Fruit fly (Drosophila melanogaster) whole organism, embryonic: ENCODE measurements around the gene CG33060.

Experiments
- ATbp ChIP-seq: fragments of 200-800 bp; sonication (Bioruptor generic); optimal IDR thresholded peaks from 2 replicates; lab custom pipeline; 2017; ENCODE audit warnings: missing biosample characterization, mild to moderate bottlenecking, missing genetic modification characterization, missing genetic modification reagents
- Atf3 ChIP-seq: fragments of 200-800 bp; sonication (Bioruptor generic); optimal IDR thresholded peaks from 3 replicates; lab custom pipeline; 2016; ENCODE audit warnings: missing biosample characterization, missing genetic modification characterization
- B-H2 ChIP-seq: fragments of 200-800 bp; sonication (Bioruptor generic); optimal IDR thresholded peaks from 2 replicates; lab custom pipeline; 2018; ENCODE audit warnings: missing biosample characterization, mild to moderate bottlenecking, missing genetic modification characterization
- CG10431 ChIP-seq: fragments of 200-800 bp; sonication (Bioruptor generic); optimal IDR thresholded peaks from 3 replicates; lab custom pipeline; 2018; ENCODE audit warnings: missing biosample characterization, mild to moderate bottlenecking, missing genetic modification characterization
- CG11093 ChIP-seq: fragments of 200-800 bp; sonication (Bioruptor generic); IDR thresholded peaks from 3 replicates; pipeline ENCODE4 v1.3.6; 2022; ENCODE audit warnings: missing biosample characterization, missing genetic modification characterization
- CG11696 ChIP-seq: fragments of 200-800 bp; sonication (Bioruptor generic); IDR thresholded peaks from 2 replicates; pipeline ENCODE4 v1.3.6; 2022; ENCODE audit warnings: missing biosample characterization, missing genetic modification characterization
- CG12104 ChIP-seq: fragments of 200-800 bp; sonication (Bioruptor generic); optimal IDR thresholded peaks from 3 replicates; lab custom pipeline; 2016; ENCODE audit warnings: missing biosample characterization, missing genetic modification characterization
- CG12744 ChIP-seq: fragments of 200-800 bp; sonication (Bioruptor generic); optimal IDR thresholded peaks from 2 replicates; lab custom pipeline; 2016; ENCODE audit warnings: missing biosample characterization, missing genetic modification characterization
- CG13287 ChIP-seq: fragments of 200-800 bp; sonication (Bioruptor generic); IDR thresholded peaks from 2 replicates; pipeline ENCODE4 v1.3.6; 2022; ENCODE audit warnings: missing biosample characterization, missing genetic modification characterization; ENCODE audit not compliant: partially characterized antibody
- CG14441 ChIP-seq: fragments of 200-800 bp; sonication (Bioruptor generic); IDR thresholded peaks from 2 replicates; pipeline ENCODE4 v1.3.6; 2022; ENCODE audit warnings: missing biosample characterization, missing genetic modification characterization
- CG14667 ChIP-seq: fragments of 200-800 bp; sonication (Bioruptor generic); IDR thresholded peaks from 2 replicates; pipeline ENCODE4 v1.3.6; 2022; ENCODE audit warnings: missing biosample characterization, missing genetic modification characterization
- CG14860 ChIP-seq: fragments of 200-800 bp; sonication (Bioruptor generic); IDR thresholded peaks from 3 replicates; pipeline ENCODE4 v1.3.6; 2022; ENCODE audit warnings: missing biosample characterization, missing genetic modification characterization; ENCODE audit not compliant: partially characterized antibody
- CG15479 ChIP-seq: fragments of 200-800 bp; sonication (Bioruptor generic); optimal IDR thresholded peaks from 3 replicates; lab custom pipeline; 2019; ENCODE audit warnings: missing biosample characterization, mild to moderate bottlenecking, missing genetic modification characterization, moderate library complexity
- CG15514 ChIP-seq: fragments of 200-800 bp; sonication (Bioruptor generic); optimal IDR thresholded peaks from 3 replicates; lab custom pipeline; 2017; ENCODE audit warnings: missing biosample characterization, missing genetic modification characterization, mild to moderate bottlenecking, moderate library complexity, missing genetic modification reagents
- CG17568 ChIP-seq: fragments of 200-800 bp; sonication (Bioruptor generic); optimal IDR thresholded peaks from 2 replicates; lab custom pipeline; 2018; ENCODE audit warnings: missing biosample characterization, mild to moderate bottlenecking, missing genetic modification characterization, moderate library complexity
- CG3163 ChIP-seq: fragments of 200-800 bp; sonication (Bioruptor generic); optimal IDR thresholded peaks from 3 replicates; lab custom pipeline; 2016; ENCODE audit warnings: missing biosample characterization, missing genetic modification characterization
- CG3407 ChIP-seq: fragments of 200-800 bp; sonication (Bioruptor generic); optimal IDR thresholded peaks from 2 replicates; lab custom pipeline; 2018; ENCODE audit warnings: missing biosample characterization, mild to moderate bottlenecking, missing genetic modification characterization
- CG34376 ChIP-seq: fragments of 200-800 bp; sonication (Bioruptor generic); optimal IDR thresholded peaks from 2 replicates; lab custom pipeline; 2018; ENCODE audit warnings: missing biosample characterization, mild to moderate bottlenecking, missing genetic modification characterization
- CG4404 ChIP-seq: fragments of 200-800 bp; sonication (Bioruptor generic); IDR thresholded peaks from 2 replicates; pipeline ENCODE4 v1.3.6; 2022; ENCODE audit warnings: missing biosample characterization, missing genetic modification characterization
- CG6689 ChIP-seq: fragments of 200-800 bp; sonication (Bioruptor generic); IDR thresholded peaks from 2 replicates; pipeline ENCODE4 v1.3.6; 2022; ENCODE audit warnings: missing biosample characterization, missing genetic modification characterization
- CG6791 ChIP-seq: fragments of 200-800 bp; sonication (Bioruptor generic); IDR thresholded peaks from 3 replicates; pipeline ENCODE4 v1.3.6; 2022; ENCODE audit warnings: missing biosample characterization, missing genetic modification characterization; ENCODE audit not compliant: partially characterized antibody
- CG7556 ChIP-seq: fragments of 200-800 bp; sonication (Bioruptor generic); optimal IDR thresholded peaks from 2 replicates; lab custom pipeline; 2017; ENCODE audit warnings: missing biosample characterization, mild to moderate bottlenecking, missing genetic modification characterization
- CG7839 ChIP-seq: fragments of 200-800 bp; sonication (Bioruptor generic); optimal IDR thresholded peaks from 3 replicates; lab custom pipeline; 2018; ENCODE audit warnings: missing biosample characterization, mild to moderate bottlenecking, missing genetic modification characterization, moderate library complexity
- Chrac-16 ChIP-seq: fragments of 200-800 bp; sonication (Bioruptor generic); optimal IDR thresholded peaks from 3 replicates; lab custom pipeline; 2016; ENCODE audit warnings: missing biosample characterization, missing genetic modification characterization
- D ChIP-seq, 2 experiments: fragments of 200-800 bp in 1 of 2; fragments of >200 bp in 1 of 2; sonication (Bioruptor generic) in 1 of 2; optimal IDR thresholded peaks; 2 replicates in 1 of 2; 3 replicates in 1 of 2; lab custom pipeline; 2017; ENCODE audit warnings: mild to moderate bottlenecking in 1 of 2, missing biosample characterization in 1 of 2, missing genetic modification characterization in 1 of 2, missing genetic modification reagents in 1 of 2
- Dll ChIP-seq: fragments of 200-800 bp; sonication (Bioruptor generic); IDR thresholded peaks from 4 replicates; pipeline ENCODE4 v1.3.6; 2022; ENCODE audit warnings: missing biosample characterization, missing genetic modification characterization; ENCODE audit not compliant: partially characterized antibody
- Doc3 ChIP-seq: fragments of 200-800 bp; sonication (Bioruptor generic); IDR thresholded peaks from 3 replicates; pipeline ENCODE4 v1.3.6; 2022; ENCODE audit warnings: missing biosample characterization, missing genetic modification characterization; ENCODE audit not compliant: partially characterized antibody
- E2f2 ChIP-seq: fragments of 200-800 bp; sonication (Bioruptor generic); IDR thresholded peaks from 2 replicates; pipeline ENCODE4 v1.3.6; 2022; ENCODE audit warnings: missing biosample characterization, missing genetic modification characterization
- Fer1 ChIP-seq: fragments of 200-800 bp; sonication (Bioruptor generic); optimal IDR thresholded peaks from 2 replicates; lab custom pipeline; 2017; ENCODE audit warnings: missing biosample characterization, mild to moderate bottlenecking, missing genetic modification characterization
- HLH54F ChIP-seq: fragments of 200-800 bp; sonication (Bioruptor generic); optimal IDR thresholded peaks from 3 replicates; lab custom pipeline; 2016; ENCODE audit warnings: missing biosample characterization, missing genetic modification characterization
- Hr39 ChIP-seq: fragments of >200 bp; optimal IDR thresholded peaks from 2 replicates; lab custom pipeline; 2017
- Lpt ChIP-seq: fragments of >200 bp; optimal IDR thresholded peaks from 2 replicates; lab custom pipeline; 2018; ENCODE audit warnings: missing biosample characterization, missing genetic modification characterization
- Med ChIP-seq: fragments of 200-800 bp; sonication (Bioruptor generic); peaks from one replicate; lab custom pipeline; 2016; ENCODE audit warnings: missing biosample characterization, missing genetic modification characterization, mild to moderate bottlenecking, inconsistent platforms, moderate library complexity
- Mrtf ChIP-seq: fragments of 200-800 bp; sonication (Bioruptor generic); IDR thresholded peaks from 3 replicates; pipeline ENCODE4 v1.3.6; 2022; ENCODE audit warnings: missing biosample characterization, missing genetic modification characterization
- NK7.1 ChIP-seq: fragments of 200-800 bp; sonication (Bioruptor generic); optimal IDR thresholded peaks from 3 replicates; lab custom pipeline; 2016; ENCODE audit warnings: missing biosample characterization, missing genetic modification characterization
- Nf-YB ChIP-seq: fragments of 200-800 bp; sonication (Bioruptor generic); optimal IDR thresholded peaks from 3 replicates; lab custom pipeline; 2019; ENCODE audit warnings: missing biosample characterization, mild to moderate bottlenecking, missing genetic modification characterization, moderate library complexity
- Opbp ChIP-seq: fragments of 200-800 bp; sonication (Bioruptor generic); IDR thresholded peaks from 3 replicates; pipeline ENCODE4 v1.3.6; 2022; ENCODE audit warnings: missing biosample characterization, missing genetic modification characterization; ENCODE audit not compliant: partially characterized antibody
- Pdp1 ChIP-seq, 2 experiments: fragments of 200-800 bp; sonication (Bioruptor generic); optimal IDR thresholded peaks; 3 replicates each; lab custom pipeline; 2016; ENCODE audit warnings: missing biosample characterization in 2 of 2, missing genetic modification characterization in 2 of 2, mild to moderate bottlenecking in 1 of 2, moderate library complexity in 1 of 2
- Sin3A ChIP-seq: fragments of >200 bp; optimal IDR thresholded peaks from 2 replicates; lab custom pipeline; 2018
- ara ChIP-seq: fragments of 200-800 bp; sonication (Bioruptor generic); IDR thresholded peaks from 2 replicates; pipeline ENCODE4 v1.3.6; 2022; ENCODE audit warnings: missing biosample characterization, missing genetic modification characterization
- bbx ChIP-seq: fragments of 200-800 bp; sonication (Bioruptor generic); IDR thresholded peaks from 2 replicates; pipeline ENCODE4 v1.3.6; 2022; ENCODE audit warnings: missing biosample characterization, missing genetic modification characterization; ENCODE audit not compliant: partially characterized antibody
- chif ChIP-seq, 2 experiments: fragments of 200-800 bp; sonication (Bioruptor generic); optimal IDR thresholded peaks; 3 replicates each; lab custom pipeline; 2016; ENCODE audit warnings: missing biosample characterization in 2 of 2, missing genetic modification characterization in 2 of 2
- crc ChIP-seq: fragments of 200-800 bp; sonication (Bioruptor generic); optimal IDR thresholded peaks from 2 replicates; lab custom pipeline; 2016; ENCODE audit warnings: missing biosample characterization, missing genetic modification characterization
- dimm ChIP-seq: fragments of 200-800 bp; sonication (Bioruptor generic); IDR thresholded peaks from 2 replicates; pipeline ENCODE4 v1.3.6; 2022; ENCODE audit warnings: missing biosample characterization, missing genetic modification characterization
- fd102C ChIP-seq: fragments of 200-800 bp; sonication (Bioruptor generic); optimal IDR thresholded peaks from 2 replicates; lab custom pipeline; 2018; ENCODE audit warnings: missing biosample characterization, mild to moderate bottlenecking, missing genetic modification characterization, moderate library complexity
- ftz-f1 ChIP-seq: fragments of 200-800 bp; sonication (Bioruptor generic); optimal IDR thresholded peaks from 2 replicates; lab custom pipeline; 2016; ENCODE audit warnings: missing biosample characterization, missing genetic modification characterization
- hb ChIP-seq: fragments of 200-800 bp; sonication (Bioruptor generic); IDR thresholded peaks from 3 replicates; pipeline ENCODE4 v1.3.6; 2022; ENCODE audit warnings: missing biosample characterization, missing genetic modification characterization; ENCODE audit not compliant: partially characterized antibody
- ro ChIP-seq: fragments of 200-800 bp; sonication (Bioruptor generic); IDR thresholded peaks from 2 replicates; pipeline ENCODE4 v1.3.6; 2022; ENCODE audit warnings: missing biosample characterization, missing genetic modification characterization
- salm ChIP-seq: fragments of 200-800 bp; sonication (Bioruptor generic); optimal IDR thresholded peaks from 2 replicates; lab custom pipeline; 2018; ENCODE audit warnings: missing biosample characterization, mild to moderate bottlenecking, missing genetic modification characterization
- sr ChIP-seq: fragments of 200-800 bp; sonication (Bioruptor generic); IDR thresholded peaks from 3 replicates; pipeline ENCODE4 v1.3.6; 2022; ENCODE audit warnings: missing biosample characterization, missing genetic modification characterization
- twi ChIP-seq: fragments of 200-800 bp; optimal IDR thresholded peaks from 2 replicates; lab custom pipeline; 2019; ENCODE audit warnings: missing biosample characterization, mild to moderate bottlenecking, missing genetic modification characterization, moderate library complexity

Gene CG33060

DNA sequence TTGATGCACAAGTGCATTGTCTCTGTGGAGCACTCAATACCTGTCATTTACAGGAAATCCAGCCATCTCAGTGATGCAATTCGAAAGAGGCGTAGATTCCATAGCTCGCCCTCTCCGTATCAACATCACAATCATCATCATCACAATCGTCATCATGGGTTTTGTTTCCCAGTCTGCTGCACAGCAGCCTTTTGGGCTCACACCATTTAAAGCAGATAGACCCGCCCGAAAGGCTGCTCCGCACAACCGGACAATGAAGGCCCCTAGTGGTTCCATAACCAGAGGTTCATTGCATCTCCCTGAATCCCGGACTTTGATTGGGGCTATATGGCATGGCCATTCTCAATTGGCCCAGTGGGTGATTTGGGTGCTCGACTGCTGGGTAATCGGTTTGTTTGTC is 4.0 kb downstream of the CG33060 start (continued):
- TF ChIP-seq D (optimal IDR thresholded peaks at IDR 0.05; lab: Kevin White, UChicago) = no peak
- TF ChIP-seq D (GFP tag; optimal IDR thresholded peaks at IDR 0.05; lab: Kevin White, UChicago) = no peak
- peak; percentile 38; the same call in 1 of the 2 replicates for TF ChIP-seq bbx (GFP tag; lab: Robert Waterston, UW)
- no peak for TF ChIP-seq CG3163 (GFP tag; lab: Kevin White, UChicago)
- no peak for TF ChIP-seq sr (GFP tag; lab: Robert Waterston, UW)
- peak; percentile 45; the same call in 1 of the 2 replicates for TF ChIP-seq CG13287 (GFP tag; lab: Robert Waterston, UW)
- TF ChIP-seq Pdp1 (GFP tag; optimal IDR thresholded peaks at IDR 0.05; lab: Kevin White, UChicago) = peak in 1 of 2 experiments; percentile 65
- no peak for TF ChIP-seq CG7839
- TF ChIP-seq chif (GFP tag; optimal IDR thresholded peaks at IDR 0.05; lab: Kevin White, UChicago) = no peak
- TF ChIP-seq CG14860 (GFP tag; lab: Robert Waterston, UW) = no peak
- no peak for TF ChIP-seq Sin3A
- TF ChIP-seq Hr39 (lab: Kevin White, UChicago) = no peak
- no peak for TF ChIP-seq ATbp (GFP tag; lab: Kevin White, UChicago)
- no peak for TF ChIP-seq ro (GFP tag; lab: Robert Waterston, UW)
- no peak for TF ChIP-seq fd102C
- TF ChIP-seq CG12104 (GFP tag; lab: Kevin White, UChicago) = no peak
- TF ChIP-seq Lpt = no peak
- no peak for TF ChIP-seq CG17568 (GFP tag; lab: Kevin White, UChicago)
- TF ChIP-seq dimm (GFP tag; lab: Robert Waterston, UW) = no peak
- TF ChIP-seq salm = no peak
- TF ChIP-seq CG6791 (GFP tag; lab: Robert Waterston, UW) = no peak
- peak; percentile 9; the same call in 1 of the 2 replicates for TF ChIP-seq E2f2 (GFP tag; lab: Robert Waterston, UW)
- TF ChIP-seq CG6689 (GFP tag; lab: Robert Waterston, UW) = no peak
- TF ChIP-seq B-H2 (GFP tag; lab: Kevin White, UChicago) = no peak
- no peak for TF ChIP-seq Chrac-16
- no peak for TF ChIP-seq NK7.1 (GFP tag; lab: Kevin White, UChicago)
- TF ChIP-seq CG7556 (GFP tag; lab: Kevin White, UChicago) = no peak
- no peak for TF ChIP-seq CG4404
- no peak for TF ChIP-seq ara (GFP tag; lab: Robert Waterston, UW)
- no peak for TF ChIP-seq CG15479 (GFP tag; lab: Kevin White, UChicago)
- no peak for TF ChIP-seq hb (GFP tag; lab: Robert Waterston, UW)
- peak; percentile 75 for TF ChIP-seq Med (GFP tag; lab: Kevin White, UChicago)
- no peak for TF ChIP-seq CG14441
- no peak for TF ChIP-seq Mrtf (GFP tag; lab: Robert Waterston, UW)
- TF ChIP-seq CG34376 (GFP tag; lab: Kevin White, UChicago) = no peak
- no peak for TF ChIP-seq crc (GFP tag; lab: Kevin White, UChicago)
- no peak for TF ChIP-seq CG14667 (GFP tag; lab: Robert Waterston, UW)
- TF ChIP-seq Dll = no peak
- TF ChIP-seq Nf-YB (GFP tag; lab: Kevin White, UChicago) = no peak
- TF ChIP-seq twi (tag; lab: Kevin White, UChicago) = no peak
- TF ChIP-seq ftz-f1 (GFP tag; lab: Kevin White, UChicago) = peak; percentile 44
- no peak for TF ChIP-seq Atf3 (GFP tag; lab: Kevin White, UChicago)
- peak; percentile 96 for TF ChIP-seq CG15514 (GFP tag; lab: Kevin White, UChicago)
- no peak for TF ChIP-seq CG3407 (GFP tag; lab: Kevin White, UChicago)
- no peak for TF ChIP-seq Fer1 (GFP tag; lab: Kevin White, UChicago)
- no peak for TF ChIP-seq Opbp
- TF ChIP-seq Doc3 = no peak
- no peak for TF ChIP-seq CG11093 (GFP tag; lab: Robert Waterston, UW)
- TF ChIP-seq HLH54F = no peak
- no peak for TF ChIP-seq CG10431 (GFP tag; lab: Kevin White, UChicago)
- no peak for TF ChIP-seq CG11696 (GFP tag; lab: Robert Waterston, UW)
- TF ChIP-seq CG12744 (GFP tag; lab: Kevin White, UChicago) = no peak
